Worm (Caenorhabditis elegans): Measurements from ENCODE around the gene msp-53.

- TF ChIP-seq unc-62 (GFP tag; optimal IDR thresholded peaks at IDR 0.05): no peak
- TF ChIP-seq peb-1 (tag; optimal IDR thresholded peaks at IDR 0.05): no peak
- TF ChIP-seq nhr-11 (tag; optimal IDR thresholded peaks at IDR 0.05): no peak
Measured at ce11 chrIV:5037489-5037888, 27.4 kb downstream of the msp-53 start, which contains the start of gene C09B9.1.

Data from whole organism, L2 larva.